Worm (Caenorhabditis elegans) whole organism, midembryonic: ENCODE data around the gene Y39A1A.27.

Experiments
- T22C8.4 ChIP-seq: fragments of 200-800 bp; sonication (Bioruptor generic); IDR thresholded peaks from 2 replicates; pipeline ENCODE4 v1.3.6; 2022; ENCODE audit warnings: missing genetic modification characterization, missing compliant biosample characterization
- cog-1 ChIP-seq: sonication (generic microtip); optimal IDR thresholded peaks from 2 replicates; lab custom pipeline; 2016; ENCODE audit warnings: missing genetic modification characterization, missing compliant biosample characterization
- flt-1 ChIP-seq: fragments of 200-800 bp; sonication (Bioruptor generic); IDR thresholded peaks from 2 replicates; pipeline ENCODE4 v1.3.6; 2022; ENCODE audit warnings: missing genetic modification characterization, missing compliant biosample characterization
- klf-2 ChIP-seq: fragments of 200-800 bp; sonication (Bioruptor generic); conservative IDR thresholded peaks from 2 replicates; pipeline ENCODE4 v1.3.6; 2022; ENCODE audit warnings: missing genetic modification reagents, missing genetic modification characterization, missing compliant biosample characterization
- med-1 ChIP-seq: sonication (generic microtip); optimal IDR thresholded peaks from 2 replicates; lab custom pipeline; 2017; ENCODE audit warnings: missing genetic modification characterization, mild to moderate bottlenecking, missing compliant biosample characterization, antibody characterized with exemption, missing genetic modification reagents; ENCODE audit not compliant: insufficient read depth
- ref-1 ChIP-seq: fragments of 200-800 bp; sonication (Bioruptor generic); conservative IDR thresholded peaks from 2 replicates; pipeline ENCODE4 v1.3.6; 2022; ENCODE audit warnings: missing genetic modification reagents, missing genetic modification characterization, missing compliant biosample characterization
- tab-1 ChIP-seq: fragments of 200-800 bp; sonication (Bioruptor generic); IDR thresholded peaks from 2 replicates; pipeline ENCODE4 v1.3.6; 2022; ENCODE audit warnings: missing genetic modification characterization, missing compliant biosample characterization
- ztf-23 ChIP-seq: fragments of 200-800 bp; sonication (Bioruptor generic); IDR thresholded peaks from 2 replicates; pipeline ENCODE4 v1.3.6; 2022; ENCODE audit warnings: missing genetic modification reagents, missing genetic modification characterization, missing compliant biosample characterization
- ztf-29 ChIP-seq: fragments of 200-800 bp; sonication (Bioruptor generic); IDR thresholded peaks from 2 replicates; pipeline ENCODE4 v1.3.6; 2022; ENCODE audit warnings: missing genetic modification reagents, missing genetic modification characterization, missing compliant biosample characterization

Y39A1A.27 gene

DNA sequence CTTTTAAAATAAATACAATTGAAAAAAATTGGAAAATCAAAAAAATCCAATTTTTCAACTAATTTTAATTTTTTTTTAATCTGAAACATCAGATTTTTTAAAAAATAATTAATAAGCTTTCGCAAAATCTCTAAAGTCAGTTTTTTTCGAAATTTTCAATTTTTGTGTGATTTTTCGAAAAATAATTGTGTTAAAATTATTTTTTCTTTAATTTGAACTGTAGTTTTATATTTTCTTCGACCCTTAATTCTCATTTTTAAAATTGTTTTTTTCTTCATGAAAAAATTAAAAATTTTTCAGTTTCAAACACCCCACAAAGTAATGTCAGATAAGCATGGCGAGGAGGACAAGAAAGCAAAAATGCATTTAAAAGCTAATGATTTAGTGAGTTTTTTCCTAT is 33.7 kb upstream of the Y39A1A.27 start, which contains the start of gene rabx-5:
Gene rabx-5, plus strand, starts transcription at position 301 of the 400 bp plus-strand sequence.
- TF ChIP-seq cog-1 (tag; lab: Kevin White, UChicago): no peak
- TF ChIP-seq klf-2 (GFP tag; lab: Robert Waterston, UW): no peak
- no peak for TF ChIP-seq flt-1 (GFP tag; lab: Robert Waterston, UW)
- no peak for TF ChIP-seq med-1 (GFP tag; lab: Kevin White, UChicago)
- no peak for TF ChIP-seq ztf-23 (GFP tag; lab: Robert Waterston, UW)
- no peak for TF ChIP-seq ztf-29 (GFP tag; lab: Robert Waterston, UW)
- TF ChIP-seq tab-1 (GFP tag; lab: Robert Waterston, UW): no peak
- TF ChIP-seq T22C8.4 (GFP tag; lab: Robert Waterston, UW): no peak
- no peak for TF ChIP-seq ref-1

DNA sequence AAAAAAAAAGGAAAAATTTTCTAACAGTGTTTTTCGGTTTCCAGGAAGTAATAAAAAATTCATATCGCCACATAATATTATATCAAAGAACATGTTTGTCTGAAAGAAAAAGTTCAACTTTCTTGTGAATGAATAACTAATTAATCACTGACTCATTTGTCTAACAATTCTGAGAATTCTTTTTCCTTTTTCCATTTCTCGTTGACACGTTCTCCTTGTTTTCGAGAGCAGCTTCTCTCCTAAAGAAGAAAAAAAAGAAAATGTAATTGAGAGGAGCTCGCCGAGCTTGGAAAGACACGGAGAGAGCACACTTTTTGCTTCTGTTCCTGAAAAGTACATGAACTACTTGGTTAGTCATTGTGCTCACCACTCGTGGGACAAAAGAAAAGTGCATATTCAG is 30.6 kb upstream of the Y39A1A.27 start:
- TF ChIP-seq ztf-23 (GFP tag; lab: Robert Waterston, UW) (no peak), tab-1 (GFP tag; lab: Robert Waterston, UW) (no peak), cog-1 (tag; lab: Kevin White, UChicago) (no peak), flt-1 (GFP tag; lab: Robert Waterston, UW) (no peak), ref-1 (no peak), klf-2 (GFP tag; lab: Robert Waterston, UW) (no peak), T22C8.4 (GFP tag; lab: Robert Waterston, UW) (no peak), med-1 (GFP tag; lab: Kevin White, UChicago) (no peak), ztf-29 (GFP tag; lab: Robert Waterston, UW) (no peak)

DNA sequence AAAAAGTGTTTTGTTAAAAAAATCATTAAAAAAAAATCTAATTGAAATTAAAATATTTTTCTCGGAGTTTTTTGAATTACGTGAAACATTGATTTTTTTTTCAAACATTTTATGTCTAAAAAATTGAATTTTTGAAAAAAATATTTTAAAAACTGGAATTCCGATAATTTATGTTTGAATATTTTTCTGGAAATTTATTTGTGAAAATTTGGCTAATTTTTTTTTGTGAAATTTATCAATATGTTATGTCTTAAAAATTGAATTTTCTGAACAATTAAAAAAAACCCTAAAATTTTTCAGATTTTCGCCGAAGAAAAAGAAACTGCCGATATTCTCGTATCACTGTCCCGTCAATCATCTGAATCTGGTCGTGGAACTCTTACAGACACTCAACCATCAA is 26.4 kb upstream of the Y39A1A.27 start, which contains the start of gene Y39A1A.24:
Gene Y39A1A.24, plus strand, starts transcription at position 301 of the 400 bp plus-strand sequence.
- TF ChIP-seq ztf-23 (GFP tag; lab: Robert Waterston, UW): no peak
- TF ChIP-seq cog-1 (tag; lab: Kevin White, UChicago): no peak
- no peak for TF ChIP-seq med-1 (GFP tag; lab: Kevin White, UChicago)
- no peak for TF ChIP-seq T22C8.4 (GFP tag; lab: Robert Waterston, UW)
- no peak for TF ChIP-seq tab-1 (GFP tag; lab: Robert Waterston, UW)
- TF ChIP-seq ztf-29 (GFP tag; lab: Robert Waterston, UW): no peak
- no peak for TF ChIP-seq klf-2 (GFP tag; lab: Robert Waterston, UW)
- no peak for TF ChIP-seq ref-1
- TF ChIP-seq flt-1 (GFP tag; lab: Robert Waterston, UW): no peak

DNA sequence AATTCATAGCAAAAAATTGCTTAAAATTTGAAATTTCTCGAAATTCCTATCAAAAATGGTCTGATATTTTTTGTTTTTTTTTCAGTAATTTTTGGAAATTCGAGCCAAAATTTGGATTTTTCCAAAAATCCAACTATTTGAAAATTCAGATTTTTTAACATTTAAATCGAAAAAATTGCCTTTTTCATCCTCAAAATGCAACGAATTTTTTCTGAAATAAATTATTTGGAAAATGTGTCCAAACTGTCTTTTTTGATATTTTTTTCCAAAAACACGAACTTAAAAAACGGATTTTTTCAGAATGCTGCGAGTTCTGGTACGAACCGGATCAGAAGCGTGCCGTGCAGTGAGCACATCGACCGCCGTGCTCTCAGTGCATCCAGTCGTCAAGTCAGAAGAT is 23.6 kb upstream of the Y39A1A.27 start, which contains the start of gene mrpl-22:
Gene mrpl-22, plus strand, starts transcription at position 301 of the 400 bp plus-strand sequence.
- no peak for TF ChIP-seq ztf-23 (GFP tag; lab: Robert Waterston, UW)
- no peak for TF ChIP-seq med-1 (GFP tag; lab: Kevin White, UChicago)
- TF ChIP-seq tab-1 (GFP tag; lab: Robert Waterston, UW): no peak
- TF ChIP-seq cog-1 (tag; lab: Kevin White, UChicago): no peak
- TF ChIP-seq ref-1: no peak
- TF ChIP-seq ztf-29 (GFP tag; lab: Robert Waterston, UW): no peak
- TF ChIP-seq T22C8.4 (GFP tag; lab: Robert Waterston, UW): no peak
- no peak for TF ChIP-seq klf-2 (GFP tag; lab: Robert Waterston, UW)
- no peak for TF ChIP-seq flt-1 (GFP tag; lab: Robert Waterston, UW)

DNA sequence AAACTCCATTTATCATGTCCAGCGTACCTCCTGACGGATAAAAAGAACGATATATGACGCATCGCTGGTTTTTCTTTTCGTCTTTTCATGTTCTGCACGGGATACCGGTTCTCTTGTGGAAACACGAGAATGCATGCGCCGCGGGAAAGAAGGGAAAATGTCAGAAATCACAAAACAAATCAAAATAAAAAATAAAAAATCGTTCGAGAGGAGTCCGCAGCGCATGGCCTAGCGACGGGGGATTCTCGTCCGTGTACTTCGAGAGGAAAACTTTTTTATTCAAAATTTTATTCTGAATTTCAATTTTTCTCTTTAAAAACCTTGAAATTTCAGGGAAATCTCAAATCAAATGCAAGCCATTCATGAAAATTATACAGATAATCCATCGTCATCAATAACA is 17.6 kb upstream of the Y39A1A.27 start, which contains the start of the genes lron-10 and hpr-9:
Gene lron-10, minus strand, starts transcription at position 162 of the 400 bp plus-strand sequence.
Gene hpr-9, plus strand, starts transcription at position 344 of the 400 bp plus-strand sequence.
- TF ChIP-seq T22C8.4 (GFP tag; lab: Robert Waterston, UW) (no peak), ztf-23 (GFP tag; lab: Robert Waterston, UW) (0 out of 2 replicates have a peak, but pooled peaks have one; percentile 55), flt-1 (GFP tag; lab: Robert Waterston, UW) (peak; percentile 48; the same call in 1 of the 2 replicates)

ce11 chrIII:10624564-10624963 is 14.2 kb upstream of the Y39A1A.27 start:
- TF ChIP-seq ztf-23 (GFP tag; lab: Robert Waterston, UW): peak; percentile 82
- peak; percentile 55 for TF ChIP-seq med-1 (GFP tag; lab: Kevin White, UChicago)
- TF ChIP-seq ztf-29 (GFP tag; lab: Robert Waterston, UW): peak; percentile 67
- peak; percentile 93 for TF ChIP-seq tab-1 (GFP tag; lab: Robert Waterston, UW)
- TF ChIP-seq T22C8.4 (GFP tag; lab: Robert Waterston, UW): peak; percentile 92
- TF ChIP-seq klf-2 (GFP tag; lab: Robert Waterston, UW): peak; percentile 81
- peak; percentile 94 for TF ChIP-seq flt-1 (GFP tag; lab: Robert Waterston, UW)
- TF ChIP-seq cog-1 (tag; lab: Kevin White, UChicago): peak; percentile 51
- TF ChIP-seq ref-1: peak; percentile 85

- TF ChIP-seq med-1 (GFP tag; lab: Kevin White, UChicago) (no peak), tab-1 (GFP tag; lab: Robert Waterston, UW) (no peak), ztf-29 (GFP tag; lab: Robert Waterston, UW) (no peak), flt-1 (GFP tag; lab: Robert Waterston, UW) (no peak), ref-1 (no peak), ztf-23 (GFP tag; lab: Robert Waterston, UW) (no peak), klf-2 (GFP tag; lab: Robert Waterston, UW) (no peak), T22C8.4 (GFP tag; lab: Robert Waterston, UW) (no peak), cog-1 (tag; lab: Kevin White, UChicago) (no peak)
Observed at ce11 chrIII:10628360-10628759, 10.4 kb upstream of the Y39A1A.27 start.

ce11 chrIII:10629043-10629442 is 9.7 kb upstream of the Y39A1A.27 start, which contains the start of gene swt-4:
swt-4 (minus strand) TSS chrIII:10629143.
- TF ChIP-seq med-1 (GFP tag; lab: Kevin White, UChicago): no peak
- no peak for TF ChIP-seq T22C8.4 (GFP tag; lab: Robert Waterston, UW)
- no peak for TF ChIP-seq ztf-23 (GFP tag; lab: Robert Waterston, UW)
- TF ChIP-seq tab-1 (GFP tag; lab: Robert Waterston, UW): no peak
- TF ChIP-seq ztf-29 (GFP tag; lab: Robert Waterston, UW): no peak
- no peak for TF ChIP-seq cog-1 (tag; lab: Kevin White, UChicago)
- TF ChIP-seq flt-1 (GFP tag; lab: Robert Waterston, UW): no peak
- no peak for TF ChIP-seq klf-2 (GFP tag; lab: Robert Waterston, UW)
- no peak for TF ChIP-seq ref-1

- TF ChIP-seq ref-1: no peak
- TF ChIP-seq cog-1 (tag; lab: Kevin White, UChicago): no peak
- no peak for TF ChIP-seq flt-1 (GFP tag; lab: Robert Waterston, UW)
- TF ChIP-seq ztf-23 (GFP tag; lab: Robert Waterston, UW): no peak
- no peak for TF ChIP-seq ztf-29 (GFP tag; lab: Robert Waterston, UW)
- TF ChIP-seq klf-2 (GFP tag; lab: Robert Waterston, UW): no peak
- TF ChIP-seq T22C8.4 (GFP tag; lab: Robert Waterston, UW): no peak
- TF ChIP-seq tab-1 (GFP tag; lab: Robert Waterston, UW): no peak
- TF ChIP-seq med-1 (GFP tag; lab: Kevin White, UChicago): no peak
Observed at ce11 chrIII:10629795-10630194, 9.0 kb upstream of the Y39A1A.27 start.
